Fruit fly (Drosophila melanogaster) whole organism, wandering third instar larva: ENCODE data around the gene knk.

Experiments
- Abd-B ChIP-seq: fragments of >200 bp; optimal IDR thresholded peaks from 2 replicates; lab custom pipeline; 2017; ENCODE audit warnings: missing biosample characterization, missing genetic modification characterization
- CG32264 ChIP-seq: fragments of 200-800 bp; sonication (Bioruptor generic); optimal IDR thresholded peaks from 2 replicates; lab custom pipeline; 2016; ENCODE audit warnings: missing biosample characterization, missing genetic modification characterization
- CG9705 ChIP-seq: fragments of 200-800 bp; sonication (Bioruptor generic); optimal IDR thresholded peaks from 2 replicates; lab custom pipeline; 2018; ENCODE audit warnings: missing biosample characterization, mild to moderate bottlenecking, missing genetic modification characterization
- CrebA ChIP-seq: fragments of 200-800 bp; sonication (Bioruptor generic); optimal IDR thresholded peaks from 2 replicates; lab custom pipeline; 2016; ENCODE audit warnings: missing biosample characterization, mild to moderate bottlenecking, missing genetic modification characterization, borderline replicate concordance
- Dfd ChIP-seq: fragments of >200 bp; optimal IDR thresholded peaks from 2 replicates; lab custom pipeline; 2017; ENCODE audit warnings: missing biosample characterization, missing genetic modification characterization
- Dif ChIP-seq: fragments of 200-275, 200-300 bp; sonication (Bioruptor generic); optimal IDR thresholded peaks from 2 replicates; lab custom pipeline; 2018; ENCODE audit warnings: missing biosample characterization, missing genetic modification characterization; ENCODE audit not compliant: partially characterized antibody
- GATAd ChIP-seq: sonication (Bioruptor generic); optimal IDR thresholded peaks from 2 replicates; lab custom pipeline; 2016; ENCODE audit warnings: missing biosample characterization, missing genetic modification characterization
- HLH106 ChIP-seq: fragments of 200-800 bp; optimal IDR thresholded peaks from 3 replicates; lab custom pipeline; 2019; ENCODE audit warnings: missing biosample characterization, mild to moderate bottlenecking, missing genetic modification characterization, moderate library complexity
- Hnf4 ChIP-seq: fragments of 200-800 bp; sonication (Bioruptor generic); optimal IDR thresholded peaks from 2 replicates; lab custom pipeline; 2016; ENCODE audit warnings: missing biosample characterization, mild to moderate bottlenecking, missing genetic modification characterization
- Hr78 ChIP-seq: fragments of >200 bp; optimal IDR thresholded peaks from 2 replicates; lab custom pipeline; 2017; ENCODE audit warnings: missing biosample characterization, missing genetic modification characterization
- Hr83 ChIP-seq: fragments of 200-300 bp; sonication (Bioruptor generic); optimal IDR thresholded peaks from 2 replicates; lab custom pipeline; 2016; ENCODE audit warnings: missing biosample characterization, mild to moderate bottlenecking, missing genetic modification characterization, moderate library complexity; ENCODE audit not compliant: poor library complexity, severe bottlenecking
- Jra ChIP-seq: sonication (Bioruptor generic); optimal IDR thresholded peaks from 2 replicates; lab custom pipeline; 2016; ENCODE audit warnings: missing biosample characterization, missing genetic modification characterization
- Myc ChIP-seq: fragments of >200 bp; optimal IDR thresholded peaks from 2 replicates; lab custom pipeline; 2017
- N ChIP-seq: fragments of >200 bp; optimal IDR thresholded peaks from 2 replicates; lab custom pipeline; 2018; ENCODE audit warnings: missing biosample characterization, missing external identifiers, missing genetic modification characterization
- OdsH ChIP-seq: fragments of 200-800 bp; sonication (Bioruptor generic); optimal IDR thresholded peaks from 2 replicates; lab custom pipeline; 2016; ENCODE audit warnings: missing biosample characterization, mild to moderate bottlenecking, missing genetic modification characterization
- Rel ChIP-seq, 2 experiments: fragments of 200-800 bp; sonication (Bioruptor generic) in 1 of 2; optimal IDR thresholded peaks; 2 replicates in 1 of 2; 3 replicates in 1 of 2; lab custom pipeline; 2016 to 2019; ENCODE audit warnings: mild to moderate bottlenecking in 2 of 2, missing biosample characterization in 2 of 2, missing genetic modification characterization in 2 of 2, moderate library complexity in 1 of 2
- Sp1 ChIP-seq: fragments of 200-800 bp; sonication (Bioruptor generic); optimal IDR thresholded peaks from 3 replicates; lab custom pipeline; 2019; ENCODE audit warnings: missing biosample characterization, mild to moderate bottlenecking, missing genetic modification characterization, moderate library complexity
- Vsx2 ChIP-seq: fragments of 200-300, 225-300 bp; sonication (Bioruptor generic); optimal IDR thresholded peaks from 2 replicates; lab custom pipeline; 2018; ENCODE audit warnings: missing biosample characterization, missing genetic modification characterization; ENCODE audit not compliant: partially characterized antibody
- br ChIP-seq: fragments of 200-800 bp; sonication (Bioruptor generic); optimal IDR thresholded peaks from 2 replicates; lab custom pipeline; 2016; ENCODE audit warnings: missing biosample characterization, missing genetic modification characterization
- brk ChIP-seq: fragments of 200-800 bp; sonication (Bioruptor generic); optimal IDR thresholded peaks from 2 replicates; lab custom pipeline; 2016; ENCODE audit warnings: missing biosample characterization, mild to moderate bottlenecking, missing genetic modification characterization
- dmrt93B ChIP-seq: fragments of 200-800 bp; sonication (Bioruptor generic); optimal IDR thresholded peaks from 2 replicates; lab custom pipeline; 2018; ENCODE audit warnings: missing biosample characterization, mild to moderate bottlenecking, missing genetic modification characterization
- dsf ChIP-seq: sonication (Bioruptor generic); optimal IDR thresholded peaks from 2 replicates; lab custom pipeline; 2016; ENCODE audit warnings: missing biosample characterization, missing genetic modification characterization, borderline replicate concordance
- ey ChIP-seq: fragments of 200-800 bp; sonication (Bioruptor generic); optimal IDR thresholded peaks from 2 replicates; lab custom pipeline; 2016; ENCODE audit warnings: missing biosample characterization, missing genetic modification characterization
- foxo ChIP-seq, 2 experiments: fragments of 200-800 bp; sonication (Bioruptor generic); optimal IDR thresholded peaks; 2 replicates in 1 of 2; 3 replicates in 1 of 2; lab custom pipeline; 2016 to 2017; ENCODE audit warnings: missing biosample characterization in 2 of 2, missing genetic modification characterization in 2 of 2
- fru ChIP-seq: fragments of 200-800 bp; sonication (Bioruptor generic); optimal IDR thresholded peaks from 3 replicates; lab custom pipeline; 2016; ENCODE audit warnings: missing biosample characterization, mild to moderate bottlenecking, missing genetic modification characterization
- h ChIP-seq: fragments of 200-800 bp; sonication (Bioruptor generic); optimal IDR thresholded peaks from 3 replicates; lab custom pipeline; 2016; ENCODE audit warnings: missing biosample characterization, mild to moderate bottlenecking, missing genetic modification characterization
- jim ChIP-seq: fragments of 175-275, 200-325 bp; sonication (Bioruptor generic); optimal IDR thresholded peaks from 2 replicates; lab custom pipeline; 2016; ENCODE audit warnings: missing biosample characterization, mild to moderate bottlenecking, missing genetic modification characterization
- lola ChIP-seq: fragments of >200 bp; optimal IDR thresholded peaks from 2 replicates; lab custom pipeline; 2017; ENCODE audit warnings: missing biosample characterization, missing genetic modification characterization
- pan ChIP-seq: fragments of >200 bp; optimal IDR thresholded peaks from 2 replicates; lab custom pipeline; 2017
- psq ChIP-seq: fragments of 200-800 bp; sonication (Bioruptor generic); optimal IDR thresholded peaks from 3 replicates; lab custom pipeline; 2017; ENCODE audit warnings: missing biosample characterization, mild to moderate bottlenecking, missing genetic modification characterization, moderate library complexity
- rgr ChIP-seq: fragments of 200-800 bp; sonication (Bioruptor generic); optimal IDR thresholded peaks from 3 replicates; lab custom pipeline; 2016; ENCODE audit warnings: missing biosample characterization, mild to moderate bottlenecking, missing genetic modification characterization
- sage ChIP-seq: fragments of 200-800 bp; sonication (Bioruptor generic); optimal IDR thresholded peaks from 2 replicates; lab custom pipeline; 2016; ENCODE audit warnings: missing biosample characterization, mild to moderate bottlenecking, missing genetic modification characterization
- sv ChIP-seq: fragments of 200-800 bp; sonication (Bioruptor generic); optimal IDR thresholded peaks from 3 replicates; lab custom pipeline; 2016; ENCODE audit warnings: missing biosample characterization, missing genetic modification characterization
- tai ChIP-seq: sonication (Bioruptor generic); optimal IDR thresholded peaks from 2 replicates; lab custom pipeline; 2016; ENCODE audit warnings: missing biosample characterization, missing genetic modification characterization
- usp ChIP-seq: fragments of >200 bp; optimal IDR thresholded peaks from 2 replicates; lab custom pipeline; 2017; ENCODE audit warnings: missing biosample characterization, missing genetic modification characterization
- woc ChIP-seq: sonication (Bioruptor generic); optimal IDR thresholded peaks from 2 replicates; lab custom pipeline; 2016; ENCODE audit warnings: missing biosample characterization, mild to moderate bottlenecking, missing genetic modification characterization

knk gene

DNA sequence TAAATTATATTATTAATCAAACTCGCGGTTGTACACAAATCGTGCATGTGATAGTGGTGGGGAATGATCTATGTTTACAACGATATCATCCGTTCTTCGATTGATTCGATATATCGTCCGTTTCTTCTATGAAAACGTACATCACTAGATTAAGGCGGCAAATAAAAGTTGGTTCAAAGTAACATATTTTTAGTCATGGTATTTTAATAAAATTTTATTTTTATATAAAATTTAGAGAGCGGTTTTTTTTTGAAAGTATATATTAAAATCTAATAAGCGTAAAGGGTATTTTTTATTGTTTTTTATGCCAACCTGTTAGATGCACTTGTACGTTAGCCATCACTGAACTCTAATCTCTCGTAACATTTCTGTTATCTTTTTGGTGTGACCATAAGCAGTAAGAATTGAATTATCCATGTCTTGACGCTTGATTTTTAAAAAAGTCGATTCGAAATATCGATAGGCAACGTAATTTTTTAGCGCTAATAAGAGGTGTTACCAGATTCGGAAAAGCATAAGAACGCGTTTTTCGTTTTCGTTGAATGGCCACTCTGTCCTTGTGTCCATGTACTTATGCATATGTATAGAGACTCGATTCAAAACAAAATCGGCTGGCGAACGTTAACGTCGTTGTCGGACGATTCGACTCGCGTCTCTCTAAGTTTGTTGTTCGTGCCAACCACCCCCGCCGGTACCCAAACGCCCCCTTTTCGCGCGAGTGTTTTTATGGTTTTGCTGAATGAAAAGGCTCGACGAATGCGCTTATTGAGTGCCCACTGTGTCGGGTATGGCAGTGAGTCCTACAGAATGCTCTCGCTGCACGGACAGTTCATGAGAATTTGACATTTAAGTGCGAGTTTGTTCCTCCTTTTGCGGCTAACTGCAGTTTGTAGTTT lies 18.9 kb upstream of the knk start, which contains the start of the genes TAF1B and Invadolysin (continued):
- peak; percentile 59 for TF ChIP-seq dsf
- peak; percentile 41 for TF ChIP-seq rgr (GFP tag; lab: Kevin White, UChicago)
- TF ChIP-seq sage (GFP tag; lab: Kevin White, UChicago) = peak; percentile 48
- TF ChIP-seq OdsH = peak; percentile 56
- no peak for TF ChIP-seq Abd-B (GFP tag; lab: Kevin White, UChicago)
- no peak for TF ChIP-seq N (GFP tag; lab: Kevin White, UChicago)
- peak; percentile 23 for TF ChIP-seq woc (GFP tag; lab: Kevin White, UChicago)
- TF ChIP-seq foxo (GFP tag; optimal IDR thresholded peaks at IDR 0.05; lab: Kevin White, UChicago) = peak in 1 of 2 experiments; percentile 67
- TF ChIP-seq Sp1 = peak; percentile 23
- peak; percentile 79 for TF ChIP-seq tai

DNA sequence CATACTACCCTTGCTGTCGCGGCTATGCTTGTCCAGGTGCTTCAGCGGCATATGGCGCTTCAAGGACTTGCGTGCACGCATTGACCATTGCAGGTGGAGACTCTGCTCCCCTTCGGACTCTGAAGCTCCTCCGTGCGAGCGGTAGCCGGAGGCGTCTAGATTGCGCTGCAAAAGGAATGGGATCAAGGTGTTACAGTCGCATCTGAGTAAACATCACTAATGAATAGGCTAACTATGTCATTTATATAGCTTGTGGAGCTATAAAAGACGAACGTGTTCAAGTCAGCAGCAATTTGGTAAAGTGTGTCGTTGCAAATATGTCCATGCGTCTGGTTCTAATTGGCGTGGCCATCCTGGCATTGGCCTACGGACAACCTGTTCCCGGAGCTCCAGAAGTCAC lies 17.3 kb upstream of the knk start, which contains the start of gene CG42759:
Gene CG42759 (plus strand): TSS at position 301 of the 400 bp plus-strand sequence.
- TF ChIP-seq Rel (GFP tag; optimal IDR thresholded peaks at IDR 0.05; lab: Kevin White, UChicago) (no peak), Rel (tag; optimal IDR thresholded peaks at IDR 0.05; lab: Kevin White, UChicago) (no peak), Myc (lab: Kevin White, UChicago) (no peak), rgr (GFP tag; lab: Kevin White, UChicago) (no peak), dsf (no peak), brk (GFP tag; lab: Kevin White, UChicago) (no peak), pan (lab: Kevin White, UChicago) (no peak), CG9705 (GFP tag; lab: Kevin White, UChicago) (no peak), jim (GFP tag; lab: Kevin White, UChicago) (no peak), sv (GFP tag; lab: Kevin White, UChicago) (no peak), Hnf4 (no peak), CrebA (GFP tag; lab: Kevin White, UChicago) (no peak), psq (GFP tag; lab: Kevin White, UChicago) (no peak), ey (GFP tag; lab: Kevin White, UChicago) (no peak), Hr78 (no peak), h (GFP tag; lab: Kevin White, UChicago) (no peak), Dif (GFP tag; lab: Kevin White, UChicago) (no peak), Jra (GFP tag; lab: Kevin White, UChicago) (no peak), CG32264 (no peak), dmrt93B (GFP tag; lab: Kevin White, UChicago) (no peak), foxo (GFP tag; optimal IDR thresholded peaks at IDR 0.05; lab: Kevin White, UChicago) (no peak)

DNA sequence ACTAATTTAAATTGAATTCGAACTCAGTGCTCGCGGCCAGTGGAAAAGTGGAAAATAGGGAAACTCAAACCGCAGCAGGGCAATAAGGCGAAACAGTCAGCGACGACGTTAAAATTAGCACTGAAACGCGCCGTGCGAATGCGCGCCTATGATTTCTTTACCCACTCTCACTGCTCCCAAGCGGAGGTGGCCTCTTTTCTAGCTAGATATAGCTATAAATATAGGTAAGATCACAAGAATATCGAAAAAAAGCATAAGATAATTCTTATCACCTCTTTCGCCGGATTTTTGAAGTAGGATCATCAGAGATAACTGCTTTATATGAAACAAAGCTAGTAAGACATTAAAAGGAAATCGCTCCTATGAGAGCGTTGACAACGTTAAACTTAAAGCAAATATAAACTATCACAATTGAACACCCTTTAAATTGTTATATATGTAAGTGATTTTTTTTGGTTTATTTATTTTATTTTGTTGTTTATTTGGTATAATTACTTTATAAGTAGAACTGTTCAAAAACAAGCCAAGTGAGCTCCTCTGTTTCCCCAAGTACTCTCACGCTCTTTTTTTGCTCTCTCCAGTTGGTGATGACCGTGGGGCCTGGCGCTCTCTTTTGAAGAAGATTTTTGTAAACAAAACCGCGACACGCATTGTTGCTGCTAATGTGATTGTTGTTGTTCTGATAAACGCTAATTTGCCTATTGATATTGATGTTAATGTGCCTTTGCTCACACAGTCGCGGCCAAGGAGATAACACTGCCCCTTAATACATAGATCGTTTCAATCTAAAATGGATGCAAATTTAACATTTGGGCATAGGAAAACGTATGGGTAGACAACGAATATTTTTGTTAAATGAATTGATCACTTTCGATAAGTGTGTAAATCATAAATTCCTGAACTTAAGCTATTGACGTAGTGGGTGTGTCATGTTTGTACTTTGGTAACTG lies 14.5 kb upstream of the knk start, which contains the start of gene tws:
Gene tws (minus strand): TSS at position 124 of the 950 bp plus-strand sequence.
- TF ChIP-seq ey (GFP tag; lab: Kevin White, UChicago) (peak; percentile 4), woc (GFP tag; lab: Kevin White, UChicago) (peak; percentile 9), Jra (GFP tag; lab: Kevin White, UChicago) (no peak), Hnf4 (no peak), Hr78 (no peak), Vsx2 (no peak), Myc (lab: Kevin White, UChicago) (peak; percentile 99), Dif (GFP tag; lab: Kevin White, UChicago) (peak; percentile 55), CG9705 (GFP tag; lab: Kevin White, UChicago) (no peak), foxo (GFP tag; optimal IDR thresholded peaks at IDR 0.05; lab: Kevin White, UChicago) (peak in 1 of 2 experiments; percentile 36), Rel (GFP tag; optimal IDR thresholded peaks at IDR 0.05; lab: Kevin White, UChicago) (no peak), Rel (tag; optimal IDR thresholded peaks at IDR 0.05; lab: Kevin White, UChicago) (no peak), N (GFP tag; lab: Kevin White, UChicago) (no peak), Abd-B (GFP tag; lab: Kevin White, UChicago) (no peak), GATAd (GFP tag; lab: Kevin White, UChicago) (no peak), br (GFP tag; lab: Kevin White, UChicago) (peak; percentile 36), lola (GFP tag; lab: Kevin White, UChicago) (no peak), dmrt93B (GFP tag; lab: Kevin White, UChicago) (peak; percentile 21), HLH106 (tag; lab: Kevin White, UChicago) (peak; percentile 38), dsf (no peak), jim (GFP tag; lab: Kevin White, UChicago) (no peak), sv (GFP tag; lab: Kevin White, UChicago) (peak; percentile 18), Hr83 (no peak), h (GFP tag; lab: Kevin White, UChicago) (no peak), pan (lab: Kevin White, UChicago) (no peak), rgr (GFP tag; lab: Kevin White, UChicago) (peak; percentile 2), tai (no peak), brk (GFP tag; lab: Kevin White, UChicago) (no peak), psq (GFP tag; lab: Kevin White, UChicago) (peak; percentile 21), CG32264 (no peak), sage (GFP tag; lab: Kevin White, UChicago) (no peak), usp (no peak), fru (GFP tag; lab: Kevin White, UChicago) (peak; percentile 40), Sp1 (peak; percentile 58), OdsH (peak; percentile 33), CrebA (GFP tag; lab: Kevin White, UChicago) (no peak), Dfd (no peak)
